Fruit fly (Drosophila melanogaster): Measurements from ENCODE around the gene Cyp4d2.

dm6 chrX:2135868-2136787, 39.7 kb upstream of the Cyp4d2 start:
- TF ChIP-seq CG17806 (tag; optimal IDR thresholded peaks at IDR 0.05) (no peak), CG9948 (tag; optimal IDR thresholded peaks at IDR 0.05) (no peak), CG8159 (tag; optimal IDR thresholded peaks at IDR 0.05) (peak; percentile 22), CG32121 (GFP tag; IDR thresholded peaks at IDR 0.05) (peak; percentile 7; the same call in 1 of the 2 replicates), Ets98B (GFP tag; IDR thresholded peaks at IDR 0.05) (no peak; the same call in 1 of the 2 replicates), D1 (tag; optimal IDR thresholded peaks at IDR 0.05) (peak; percentile 22)
